Worm (Caenorhabditis elegans): ENCODE measurements around the gene C17G1.14.

DNA sequence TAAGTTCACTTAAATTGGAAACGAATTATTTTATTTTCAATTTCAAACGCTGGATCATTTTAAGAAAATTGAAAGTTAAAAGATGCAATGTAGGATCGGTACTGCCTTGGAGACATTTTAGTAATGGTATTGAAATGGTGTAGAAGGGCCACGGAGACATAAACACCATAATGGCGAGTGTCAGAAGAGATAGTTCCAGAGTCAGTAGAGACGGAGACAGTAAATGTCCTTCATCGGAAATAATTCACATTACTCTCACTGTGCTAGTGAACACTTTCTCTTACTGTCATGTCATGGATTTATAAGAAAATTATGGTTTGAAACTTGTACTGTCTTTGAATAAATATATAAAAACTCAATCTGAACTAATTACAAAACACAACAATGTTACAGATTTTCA lies 45.5 kb upstream of the C17G1.14 start:
- TF ChIP-seq hnd-1 (tag; optimal IDR thresholded peaks at IDR 0.05) (no peak), tra-4 (tag; optimal IDR thresholded peaks at IDR 0.05) (no peak), tbx-37 (GFP tag; conservative IDR thresholded peaks at IDR 0.05) (no peak), ama-1 (optimal IDR thresholded peaks at IDR 0.05) (no peak), flt-1 (GFP tag; IDR thresholded peaks at IDR 0.05) (no peak), scrt-1 (GFP tag; IDR thresholded peaks at IDR 0.05) (no peak), F13C5.2 (tag; optimal IDR thresholded peaks at IDR 0.05) (no peak), tbx-11 (GFP tag; IDR thresholded peaks at IDR 0.05) (no peak), B0310.2 (tag; optimal IDR thresholded peaks at IDR 0.05) (no peak), hmg-4 (GFP tag; optimal IDR thresholded peaks at IDR 0.05) (no peak)

Measured in whole organism, early embryonic.